Fruit fly (Drosophila melanogaster): ENCODE data around the gene Mur18B.
A peak's percentile ranks its signal among the peaks of the same experiment; 100 is the strongest.

Mur18B gene

DNA sequence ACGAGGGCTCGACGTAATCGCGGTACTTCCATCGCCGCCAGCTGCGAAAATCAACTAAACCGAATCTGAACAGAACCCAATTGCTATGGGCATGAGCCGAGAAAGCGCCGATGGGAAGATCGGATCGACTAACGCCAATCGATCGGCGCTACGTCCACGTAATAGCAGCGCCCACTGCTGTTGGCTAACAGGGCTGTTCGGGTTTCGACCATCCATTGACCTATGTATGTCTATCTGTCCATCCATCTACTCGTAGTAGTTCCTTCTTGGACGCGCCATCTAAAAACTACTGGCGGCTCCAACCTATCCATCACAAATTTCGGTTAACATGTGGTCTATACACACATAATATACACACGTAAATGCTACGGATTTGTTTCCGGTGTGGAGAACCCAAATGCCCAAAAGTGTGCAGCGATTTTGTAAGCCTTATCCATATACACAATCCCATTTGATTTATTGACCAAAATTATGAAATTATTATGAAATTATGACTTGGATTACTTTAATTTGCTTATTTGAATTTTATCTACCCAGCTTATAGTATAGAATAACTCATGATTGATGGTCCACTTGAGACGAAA lies 28.8 kb downstream of the Mur18B start, which contains the start of gene CG14196 (continued):
- TF ChIP-seq Six4 (GFP tag; optimal IDR thresholded peaks at IDR 0.05) (no peak), wdn (GFP tag; IDR thresholded peaks at IDR 0.05) (no peak), wek (GFP tag; optimal IDR thresholded peaks at IDR 0.05) (no peak), cato (GFP tag; optimal IDR thresholded peaks at IDR 0.05; ENCODE audit: borderline replicate concordance) (no peak), crp (GFP tag; optimal IDR thresholded peaks at IDR 0.05) (no peak), unpg (GFP tag; optimal IDR thresholded peaks at IDR 0.05) (no peak), emc (GFP tag; optimal IDR thresholded peaks at IDR 0.05) (no peak), lov (optimal IDR thresholded peaks at IDR 0.05) (no peak), lov (GFP tag; IDR thresholded peaks at IDR 0.05) (no peak), twi (tag; optimal IDR thresholded peaks at IDR 0.05) (no peak), Ets97D (GFP tag; optimal IDR thresholded peaks at IDR 0.05) (peak; percentile 33), Med (GFP tag) (peak; percentile 72), dati (GFP tag; IDR thresholded peaks at IDR 0.05) (no peak), CG17829 (tag; optimal IDR thresholded peaks at IDR 0.05) (no peak), sim (GFP tag; IDR thresholded peaks at IDR 0.05) (no peak), CrebB (tag; optimal IDR thresholded peaks at IDR 0.05) (no peak), CG14965 (GFP tag; optimal IDR thresholded peaks at IDR 0.05; ENCODE audit: borderline replicate concordance) (no peak), HmgZ (tag; optimal IDR thresholded peaks at IDR 0.05) (peak; percentile 19), Stat92E (GFP tag; optimal IDR thresholded peaks at IDR 0.05) (no peak), Hmx (GFP tag; optimal IDR thresholded peaks at IDR 0.05) (no peak), CG17361 (GFP tag; IDR thresholded peaks at IDR 0.05) (no peak), CG10209 (GFP tag; optimal IDR thresholded peaks at IDR 0.05) (no peak), CG2129 (GFP tag; IDR thresholded peaks at IDR 0.05; ENCODE audit: partially characterized antibody) (no peak), Antp (GFP tag; optimal IDR thresholded peaks at IDR 0.05) (no peak), cas (GFP tag; IDR thresholded peaks at IDR 0.05) (no peak), CG3847 (GFP tag; IDR thresholded peaks at IDR 0.05) (no peak), hth (optimal IDR thresholded peaks at IDR 0.05) (no peak), CG33557 (GFP tag; optimal IDR thresholded peaks at IDR 0.05) (no peak), CG9215 (GFP tag; IDR thresholded peaks at IDR 0.05) (no peak), Gsc (GFP tag; IDR thresholded peaks at IDR 0.05) (no peak), lab (GFP tag; optimal IDR thresholded peaks at IDR 0.05) (peak; percentile 10), scrt (GFP tag; optimal IDR thresholded peaks at IDR 0.05) (no peak), otp (GFP tag; IDR thresholded peaks at IDR 0.05) (no peak), CG14667 (GFP tag; IDR thresholded peaks at IDR 0.05) (no peak), Sox100B (GFP tag; optimal IDR thresholded peaks at IDR 0.05) (no peak), chinmo (GFP tag; IDR thresholded peaks at IDR 0.05; ENCODE audit: partially characterized antibody) (no peak), HmgD (GFP tag; optimal IDR thresholded peaks at IDR 0.05) (no peak), CG6654 (GFP tag; optimal IDR thresholded peaks at IDR 0.05) (no peak), CG15479 (GFP tag; optimal IDR thresholded peaks at IDR 0.05) (no peak), CG8290 (GFP tag; optimal IDR thresholded peaks at IDR 0.05) (peak; percentile 52), CG8290 (tag; optimal IDR thresholded peaks at IDR 0.05) (peak in 1 of 2 experiments; percentile 24), peb (GFP tag; IDR thresholded peaks at IDR 0.05) (no peak), prd (optimal IDR thresholded peaks at IDR 0.05) (no peak), prd (GFP tag; IDR thresholded peaks at IDR 0.05) (no peak), kay (GFP tag; optimal IDR thresholded peaks at IDR 0.05) (no peak), CG11504 (tag; optimal IDR thresholded peaks at IDR 0.05) (no peak), CG7928 (GFP tag; optimal IDR thresholded peaks at IDR 0.05) (no peak), E2f2 (GFP tag; IDR thresholded peaks at IDR 0.05) (0 out of 2 replicates have a peak, but pooled peaks have one; percentile 9), Side (GFP tag; optimal IDR thresholded peaks at IDR 0.05) (no peak), cad (GFP tag; optimal IDR thresholded peaks at IDR 0.05) (no peak), CG15696 (tag; optimal IDR thresholded peaks at IDR 0.05) (no peak), CG10565 (GFP tag; optimal IDR thresholded peaks at IDR 0.05) (no peak)
